Worm (Caenorhabditis elegans): ENCODE data around the gene C04C3.4.

Gene C04C3.4

DNA sequence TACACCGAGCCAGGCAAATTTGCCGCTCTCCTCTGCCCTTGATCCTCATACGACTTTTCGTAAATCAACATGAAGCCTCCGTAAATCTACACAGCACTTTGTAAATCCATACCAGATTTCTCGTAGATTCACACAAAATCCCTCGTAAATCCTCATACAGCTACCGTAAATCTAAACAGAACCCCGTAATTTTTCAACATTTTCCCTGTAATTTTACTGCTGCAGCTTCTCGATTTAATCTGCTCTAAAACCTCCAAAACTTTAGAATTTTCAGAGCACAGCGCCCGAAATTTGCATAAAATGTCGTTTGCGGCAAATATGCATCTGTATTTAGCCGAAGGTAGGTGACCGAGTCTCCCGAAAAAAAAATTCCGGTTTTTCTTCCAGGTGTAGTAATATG is 39.4 kb upstream of the C04C3.4 start, which contains the start of gene F42A6.1:
TSS of gene F42A6.1 (plus strand) at position 301 of the 400 bp plus-strand sequence.
- TF ChIP-seq Y22D7AL.16 (tag; optimal IDR thresholded peaks at IDR 0.05) (no peak), hlh-30 (tag; optimal IDR thresholded peaks at IDR 0.05; ENCODE audit: insufficient read depth) (no peak)

DNA sequence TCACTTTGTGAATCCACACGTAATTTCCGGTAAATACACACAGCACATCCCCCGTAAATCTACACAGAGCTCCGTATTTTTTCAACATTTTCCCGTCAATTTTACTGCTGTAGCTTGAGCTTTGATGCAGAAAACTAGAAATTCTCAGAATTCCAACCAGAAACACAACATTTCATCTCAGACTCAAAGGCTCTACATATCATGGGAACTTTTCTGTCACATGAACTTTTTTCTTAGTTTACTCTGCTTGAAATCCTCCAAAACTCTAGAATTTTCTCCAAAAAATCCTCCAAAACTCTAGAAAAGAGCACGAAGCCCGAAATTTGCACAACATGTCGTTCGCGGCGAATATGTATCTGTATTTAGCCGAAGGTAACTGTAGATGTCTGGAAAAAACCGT is 30.9 kb upstream of the C04C3.4 start, which contains the start of gene Y55H10A.2:
TSS of gene Y55H10A.2 (plus strand) at position 301 of the 400 bp plus-strand sequence.
- TF ChIP-seq ceh-9 (tag; optimal IDR thresholded peaks at IDR 0.05), result no peak
- TF ChIP-seq hlh-8 (tag; optimal IDR thresholded peaks at IDR 0.05), result no peak
- TF ChIP-seq hlh-6 (tag; optimal IDR thresholded peaks at IDR 0.05), result no peak
- TF ChIP-seq ama-1 (optimal IDR thresholded peaks at IDR 0.05), result no peak
- TF ChIP-seq ceh-22 (tag; optimal IDR thresholded peaks at IDR 0.05), result no peak
- no peak for TF ChIP-seq ets-4 (tag; optimal IDR thresholded peaks at IDR 0.05)
- TF ChIP-seq npax-4 (tag; optimal IDR thresholded peaks at IDR 0.05), result no peak

- no peak for TF ChIP-seq pax-1 (tag; optimal IDR thresholded peaks at IDR 0.05)
These were observed 30.4 kb upstream of the C04C3.4 start for ce11 chrIV:3363784-3364183.

- peak; percentile 14 for TF ChIP-seq ets-4 (tag; optimal IDR thresholded peaks at IDR 0.05)
- TF ChIP-seq ceh-34 (tag; optimal IDR thresholded peaks at IDR 0.05), result peak; percentile 51
- TF ChIP-seq tbx-7 (tag; optimal IDR thresholded peaks at IDR 0.05), result no peak
- no peak for TF ChIP-seq pat-9 (tag; optimal IDR thresholded peaks at IDR 0.05)
- no peak for TF ChIP-seq odd-2 (tag; optimal IDR thresholded peaks at IDR 0.05)
- peak; percentile 23 for TF ChIP-seq ceh-48 (tag; optimal IDR thresholded peaks at IDR 0.05)
- TF ChIP-seq nhr-11 (tag; optimal IDR thresholded peaks at IDR 0.05), result no peak
These were observed 25.4 kb upstream of the C04C3.4 start, which contains the start of gene vha-19 for ce11 chrIV:3368638-3369247. TSS of gene vha-19 (plus strand) at chrIV:3369197.

- TF ChIP-seq ceh-34 (tag; optimal IDR thresholded peaks at IDR 0.05) (no peak), nhr-11 (tag; optimal IDR thresholded peaks at IDR 0.05) (no peak), ceh-6 (GFP tag; optimal IDR thresholded peaks at IDR 0.05) (no peak)
These were observed 20.8 kb upstream of the C04C3.4 start for ce11 chrIV:3373370-3373769.

DNA sequence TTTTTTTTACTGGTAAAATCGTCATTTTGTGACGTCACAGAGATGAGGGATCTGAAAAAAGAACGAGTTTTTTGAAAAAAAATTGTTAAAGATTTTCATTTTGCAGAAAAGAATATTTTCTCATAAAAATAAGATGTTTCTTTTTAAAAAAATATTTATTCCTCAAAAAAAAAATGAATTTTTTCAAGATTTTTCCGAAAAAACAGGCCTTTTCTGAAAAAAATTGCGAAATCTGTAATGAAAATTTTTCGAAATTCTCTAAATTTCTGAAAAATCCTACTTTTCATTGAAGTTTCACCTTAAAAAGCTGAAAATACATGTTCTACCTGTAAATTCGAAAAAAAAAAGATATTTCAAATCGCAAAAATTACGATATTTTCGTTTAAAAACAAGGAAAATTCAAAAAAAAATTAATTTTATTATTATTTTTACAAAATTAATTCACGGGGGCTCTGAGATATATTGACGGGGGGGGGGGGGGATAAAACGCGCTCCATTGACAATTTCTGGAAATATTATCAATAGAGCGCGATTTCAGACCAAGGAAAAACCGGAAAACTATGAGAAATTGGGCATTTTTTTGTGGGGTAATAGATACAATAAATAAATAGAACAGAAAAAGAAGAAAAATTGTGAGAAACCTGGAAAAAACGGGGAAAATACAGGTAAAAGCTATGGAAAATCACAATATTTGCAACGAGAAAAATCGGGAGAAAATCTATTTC is 15.9 kb upstream of the C04C3.4 start, which contains the start of gene otub-4:
TSS of gene otub-4 (minus strand) at position 51 of the 725 bp plus-strand sequence.
- TF ChIP-seq K09A11.1 (tag; optimal IDR thresholded peaks at IDR 0.05; ENCODE audit: insufficient read depth), result no peak
- TF ChIP-seq C08G9.2 (tag; optimal IDR thresholded peaks at IDR 0.05), result no peak
- no peak for TF ChIP-seq ceh-19 (GFP tag; optimal IDR thresholded peaks at IDR 0.05)
- TF ChIP-seq ztf-16 (tag; optimal IDR thresholded peaks at IDR 0.05), result no peak
- TF ChIP-seq ceh-6 (GFP tag; optimal IDR thresholded peaks at IDR 0.05), result no peak
- TF ChIP-seq hlh-30 (tag; optimal IDR thresholded peaks at IDR 0.05; ENCODE audit: insufficient read depth), result no peak

DNA sequence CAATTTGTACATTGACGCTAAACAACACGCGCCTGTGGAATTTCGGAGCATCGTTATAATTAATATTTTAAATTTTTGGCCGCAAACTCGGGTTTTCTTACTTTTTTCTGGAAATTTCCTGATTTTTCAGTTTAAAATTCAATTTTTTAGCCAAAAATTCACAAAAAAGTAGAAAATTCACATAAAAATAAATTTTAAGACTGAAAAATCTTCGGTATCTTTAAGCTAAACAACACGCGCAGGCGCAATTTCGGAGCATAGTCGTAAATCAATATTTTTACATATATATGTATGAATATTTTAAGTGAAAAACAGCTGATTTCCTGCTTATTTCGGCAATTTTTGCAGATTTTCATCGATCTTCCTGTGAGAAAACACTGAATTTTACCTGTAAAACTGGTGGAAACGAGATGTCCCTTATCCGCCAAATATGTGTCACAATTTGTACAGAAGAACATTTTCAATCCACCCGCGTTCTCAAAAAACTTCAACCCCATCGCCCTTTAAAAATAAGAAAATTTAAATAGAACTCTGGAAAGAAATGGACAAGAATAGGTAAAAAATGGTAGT is 11.7 kb upstream of the C04C3.4 start, which contains the start of gene B0546.3:
TSS of gene B0546.3 (minus strand) at position 504 of the 570 bp plus-strand sequence.
- TF ChIP-seq ceh-6 (GFP tag; optimal IDR thresholded peaks at IDR 0.05), result no peak
- TF ChIP-seq sox-2 (GFP tag; IDR thresholded peaks at IDR 0.05), result no peak
- no peak for TF ChIP-seq mec-3 (tag; optimal IDR thresholded peaks at IDR 0.05; ENCODE audit: borderline replicate concordance)
- TF ChIP-seq pha-2 (tag; optimal IDR thresholded peaks at IDR 0.05), result no peak
- no peak for TF ChIP-seq ceh-24 (tag; optimal IDR thresholded peaks at IDR 0.05)
- no peak for TF ChIP-seq ceh-9 (tag; optimal IDR thresholded peaks at IDR 0.05)
